Worm (Caenorhabditis elegans) whole organism, mixed stage, embryonic: Measurements from ENCODE around the gene M176.16.

Experiments used
- M03D4.4 ChIP-seq: sonication (generic microtip); optimal IDR thresholded peaks from 2 replicates; lab custom pipeline; 2017; ENCODE audit warnings: mild to moderate bottlenecking, missing genetic modification characterization, missing compliant biosample characterization
- bed-3 ChIP-seq: fragments of 200-800 bp; sonication (Bioruptor generic); optimal IDR thresholded peaks from 3 replicates; lab custom pipeline; 2018; ENCODE audit warnings: mild to moderate bottlenecking, missing genetic modification characterization, moderate library complexity, missing compliant biosample characterization
- ceh-39 ChIP-seq: fragments of 150-350 bp; optimal IDR thresholded peaks from 2 replicates; lab custom pipeline; 2014; ENCODE audit warnings: missing biosample characterization, missing genetic modification characterization
- ceh-43 ChIP-seq: fragments of 200-800 bp; sonication (Bioruptor generic); optimal IDR thresholded peaks from 2 replicates; lab custom pipeline; 2018; ENCODE audit warnings: mild to moderate bottlenecking, missing genetic modification characterization, moderate library complexity, missing compliant biosample characterization
- ceh-83 ChIP-seq: fragments of 200-800 bp; sonication (Bioruptor generic); optimal IDR thresholded peaks from 2 replicates; lab custom pipeline; 2018; ENCODE audit warnings: mild to moderate bottlenecking, missing genetic modification characterization, missing compliant biosample characterization
- ces-1 ChIP-seq: fragments of 150-350 bp; optimal IDR thresholded peaks from 2 replicates; lab custom pipeline; 2014; ENCODE audit warnings: missing biosample characterization, missing genetic modification reagents, missing genetic modification characterization
- cnd-1 ChIP-seq: fragments of 200-800 bp; sonication (Bioruptor generic); optimal IDR thresholded peaks from 2 replicates; lab custom pipeline; 2018; ENCODE audit warnings: mild to moderate bottlenecking, missing genetic modification characterization, missing compliant biosample characterization
- drap-1 ChIP-seq: fragments of 200-800 bp; sonication (Bioruptor generic); optimal IDR thresholded peaks from 3 replicates; lab custom pipeline; 2018; ENCODE audit warnings: mild to moderate bottlenecking, missing genetic modification characterization, missing compliant biosample characterization
- elt-1 ChIP-seq: sonication (generic microtip); optimal IDR thresholded peaks from 2 replicates; lab custom pipeline; 2017; ENCODE audit warnings: missing genetic modification characterization, mild to moderate bottlenecking, missing compliant biosample characterization, antibody characterized with exemption, moderate library complexity, borderline replicate concordance; ENCODE audit not compliant: insufficient read depth
- elt-3 ChIP-seq: fragments of 150-350 bp; optimal IDR thresholded peaks from 2 replicates; lab custom pipeline; 2014; ENCODE audit warnings: missing biosample characterization, missing genetic modification characterization
- flh-1 ChIP-seq: fragments of 200-800 bp; sonication (Bioruptor generic); optimal IDR thresholded peaks from 2 replicates; lab custom pipeline; 2018; ENCODE audit warnings: mild to moderate bottlenecking, missing genetic modification characterization, moderate library complexity, missing compliant biosample characterization
- hlh-1 ChIP-seq: fragments of 150-350 bp; optimal IDR thresholded peaks from 2 replicates; lab custom pipeline; 2014; ENCODE audit warnings: missing biosample characterization, missing genetic modification reagents, missing genetic modification characterization
- lin-13 ChIP-seq: fragments of 150-350 bp; optimal IDR thresholded peaks from 2 replicates; lab custom pipeline; 2014; ENCODE audit warnings: missing biosample characterization, missing genetic modification characterization
- lin-32 ChIP-seq: fragments of 200-800 bp; sonication (Bioruptor generic); optimal IDR thresholded peaks from 2 replicates; lab custom pipeline; 2018; ENCODE audit warnings: mild to moderate bottlenecking, missing genetic modification characterization, missing compliant biosample characterization
- lsy-2 ChIP-seq: fragments of 150-350 bp; optimal IDR thresholded peaks from 2 replicates; lab custom pipeline; 2014; ENCODE audit warnings: missing biosample characterization, missing genetic modification characterization
- mab-5 ChIP-seq: fragments of 150-350 bp; optimal IDR thresholded peaks from 2 replicates; lab custom pipeline; 2014; ENCODE audit warnings: missing biosample characterization, missing genetic modification characterization
- mep-1 ChIP-seq: fragments of 150-350 bp; optimal IDR thresholded peaks from 2 replicates; lab custom pipeline; 2017; ENCODE audit warnings: missing biosample characterization, missing genetic modification reagents, missing genetic modification characterization, inconsistent platforms
- mls-2 ChIP-seq: sonication (generic microtip); optimal IDR thresholded peaks from 2 replicates; lab custom pipeline; 2016; ENCODE audit warnings: mild to moderate bottlenecking, missing genetic modification characterization, moderate library complexity, missing compliant biosample characterization
- nhr-12 ChIP-seq: fragments of 150-350 bp; optimal IDR thresholded peaks from 2 replicates; lab custom pipeline; 2014; ENCODE audit warnings: missing biosample characterization, missing genetic modification characterization
- nhr-237 ChIP-seq: fragments of 150-350 bp; optimal IDR thresholded peaks from 2 replicates; lab custom pipeline; 2014; ENCODE audit warnings: missing biosample characterization, missing genetic modification characterization
- nhr-28 ChIP-seq: fragments of 150-350 bp; optimal IDR thresholded peaks from 2 replicates; lab custom pipeline; 2014; ENCODE audit warnings: missing biosample characterization, missing genetic modification characterization
- nhr-76 ChIP-seq: sonication (generic microtip); optimal IDR thresholded peaks from 2 replicates; lab custom pipeline; 2017; ENCODE audit warnings: missing biosample characterization, missing genetic modification characterization
- pha-4 ChIP-seq: fragments of 150-350 bp; optimal IDR thresholded peaks from 2 replicates; lab custom pipeline; 2018; ENCODE audit warnings: missing biosample characterization, missing genetic modification reagents, missing genetic modification characterization
- sem-2 ChIP-seq: fragments of 200-800 bp; sonication (Bioruptor generic); optimal IDR thresholded peaks from 2 replicates; lab custom pipeline; 2018; ENCODE audit warnings: mild to moderate bottlenecking, missing genetic modification characterization, missing compliant biosample characterization
- snpc-4 ChIP-seq: fragments of 150-350 bp; optimal IDR thresholded peaks from 2 replicates; lab custom pipeline; 2014; ENCODE audit warnings: missing biosample characterization, missing genetic modification characterization
- sptf-1 ChIP-seq: sonication (generic microtip); optimal IDR thresholded peaks from 2 replicates; lab custom pipeline; 2017; ENCODE audit warnings: mild to moderate bottlenecking, missing genetic modification characterization, moderate library complexity, missing compliant biosample characterization
- tbx-8 ChIP-seq: fragments of 200-800 bp; sonication (Bioruptor generic); optimal IDR thresholded peaks from 2 replicates; lab custom pipeline; 2018; ENCODE audit warnings: mild to moderate bottlenecking, missing genetic modification characterization, moderate library complexity, missing compliant biosample characterization
- unc-120 ChIP-seq: sonication (generic microtip); optimal IDR thresholded peaks from 2 replicates; lab custom pipeline; 2017; ENCODE audit warnings: missing genetic modification characterization, missing compliant biosample characterization; ENCODE audit not compliant: poor library complexity, severe bottlenecking
- unc-39 ChIP-seq: fragments of 150-350 bp; optimal IDR thresholded peaks from 2 replicates; lab custom pipeline; 2014; ENCODE audit warnings: missing biosample characterization, missing genetic modification characterization
- unc-62 ChIP-seq: fragments of 150-350 bp; optimal IDR thresholded peaks from 2 replicates; lab custom pipeline; 2014; ENCODE audit warnings: missing biosample characterization, missing genetic modification reagents, missing genetic modification characterization
- zip-8 ChIP-seq: fragments of 150-350 bp; optimal IDR thresholded peaks from 2 replicates; lab custom pipeline; 2014; ENCODE audit warnings: missing biosample characterization, missing genetic modification characterization
- ztf-11 ChIP-seq: fragments of 150-350 bp; optimal IDR thresholded peaks from 2 replicates; lab custom pipeline; 2014; ENCODE audit warnings: missing biosample characterization, missing genetic modification characterization

Gene M176.16

ce11 chrII:9418065-9418567, at the start of gene M176.16, which contains the start of gene M176.4:
TSS of gene M176.16 (plus strand) at chrII:9418517.
TSS of gene M176.4 (plus strand) at chrII:9418365.
- TF ChIP-seq ceh-83 (GFP tag; lab: Kevin White, UChicago) (no peak), unc-120 (tag; lab: Kevin White, UChicago) (no peak), nhr-237 (tag; lab: Kevin White, UChicago) (no peak), snpc-4 (no peak), mab-5 (tag; lab: Kevin White, UChicago) (no peak), unc-39 (tag; lab: Kevin White, UChicago) (no peak), tbx-8 (GFP tag; lab: Kevin White, UChicago) (no peak), lsy-2 (tag; lab: Kevin White, UChicago) (no peak), mep-1 (tag; lab: Kevin White, UChicago) (no peak), sem-2 (GFP tag; lab: Kevin White, UChicago) (no peak), mls-2 (no peak), nhr-76 (tag; lab: Kevin White, UChicago) (no peak), M03D4.4 (no peak), nhr-12 (tag; lab: Kevin White, UChicago) (no peak), bed-3 (GFP tag; lab: Kevin White, UChicago) (no peak), lin-13 (tag; lab: Kevin White, UChicago) (no peak), ces-1 (no peak)

- TF ChIP-seq unc-120 (tag; lab: Kevin White, UChicago) (no peak), mab-5 (tag; lab: Kevin White, UChicago) (no peak), ceh-39 (tag; lab: Kevin White, UChicago) (no peak), pha-4 (no peak), sem-2 (GFP tag; lab: Kevin White, UChicago) (no peak), mls-2 (no peak), zip-8 (tag; lab: Kevin White, UChicago) (no peak), elt-3 (tag; lab: Kevin White, UChicago) (no peak), cnd-1 (no peak), hlh-1 (tag; lab: Kevin White, UChicago) (no peak), tbx-8 (GFP tag; lab: Kevin White, UChicago) (no peak), sptf-1 (tag; lab: Kevin White, UChicago) (no peak), unc-62 (GFP tag; lab: Kevin White, UChicago) (no peak), nhr-76 (tag; lab: Kevin White, UChicago) (no peak), M03D4.4 (no peak), mep-1 (tag; lab: Kevin White, UChicago) (no peak), snpc-4 (no peak)
Measured at ce11 chrII:9369394-9369793, 48.9 kb upstream of the M176.16 start.

- TF ChIP-seq cnd-1 = no peak
- no peak for TF ChIP-seq drap-1 (GFP tag; lab: Kevin White, UChicago)
- TF ChIP-seq nhr-28 = no peak
- TF ChIP-seq mab-5 (tag; lab: Kevin White, UChicago) = no peak
- no peak for TF ChIP-seq mls-2
- no peak for TF ChIP-seq ceh-83 (GFP tag; lab: Kevin White, UChicago)
- TF ChIP-seq lsy-2 (tag; lab: Kevin White, UChicago) = no peak
- TF ChIP-seq sem-2 (GFP tag; lab: Kevin White, UChicago) = no peak
- no peak for TF ChIP-seq M03D4.4
- TF ChIP-seq unc-120 (tag; lab: Kevin White, UChicago) = no peak
- TF ChIP-seq ceh-43 (GFP tag; lab: Kevin White, UChicago) = no peak
Measured at ce11 chrII:9372393-9372792, 45.9 kb upstream of the M176.16 start, which contains the start of gene C06C3.3. TSS of gene C06C3.3 (minus strand) at chrII:9372493.

ce11 chrII:9372991-9373390, 45.3 kb upstream of the M176.16 start, which contains the start of gene C06C3.4:
TSS of gene C06C3.4 (plus strand) at chrII:9373291.
- TF ChIP-seq nhr-28 (no peak), ceh-83 (GFP tag; lab: Kevin White, UChicago) (no peak), lin-32 (no peak), ceh-39 (tag; lab: Kevin White, UChicago) (no peak), elt-1 (no peak), flh-1 (GFP tag; lab: Kevin White, UChicago) (no peak), ces-1 (no peak), hlh-1 (tag; lab: Kevin White, UChicago) (no peak), lsy-2 (tag; lab: Kevin White, UChicago) (no peak), ztf-11 (tag; lab: Kevin White, UChicago) (no peak), nhr-237 (tag; lab: Kevin White, UChicago) (no peak), lin-13 (tag; lab: Kevin White, UChicago) (no peak), cnd-1 (no peak), bed-3 (GFP tag; lab: Kevin White, UChicago) (no peak), elt-3 (tag; lab: Kevin White, UChicago) (no peak), mls-2 (no peak)
